Worm (Caenorhabditis elegans) whole organism, L4/young adult: ENCODE data around the gene npr-15.

ENCODE experiments used
- W03F9.2 ChIP-seq: fragments of 150-350 bp; optimal IDR thresholded peaks from 2 replicates; lab custom pipeline; 2014; ENCODE audit warnings: missing biosample characterization, missing genetic modification characterization
- dao-5 ChIP-seq: sonication (generic microtip); optimal IDR thresholded peaks from 2 replicates; lab custom pipeline; 2016; ENCODE audit warnings: missing genotype, missing genetic modification characterization, moderate library complexity, missing compliant biosample characterization
- him-1 ChIP-seq: sonication (generic microtip); optimal IDR thresholded peaks from 2 replicates; lab custom pipeline; 2016; ENCODE audit warnings: missing genotype, missing genetic modification reagents, missing genetic modification characterization, missing compliant biosample characterization

DNA sequence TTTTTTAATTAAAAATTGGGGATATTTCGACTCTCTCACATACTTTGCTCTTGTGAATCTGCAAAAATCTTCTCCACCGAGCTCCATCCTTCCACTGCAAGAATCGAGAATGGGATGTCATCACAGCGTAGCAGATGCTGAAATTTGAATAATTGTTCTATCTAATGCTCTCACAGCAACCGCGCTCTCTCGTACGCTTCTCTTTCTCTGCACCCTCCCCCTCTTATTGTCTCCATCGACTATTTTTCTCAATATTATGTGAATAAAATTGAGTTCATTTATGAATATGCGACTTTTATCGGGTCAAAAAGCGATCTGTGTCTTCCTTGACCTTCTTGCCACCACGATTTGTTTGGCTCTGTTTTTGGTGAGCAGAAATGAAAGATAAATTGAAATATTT is 39.5 kb upstream of the npr-15 start, which contains the start of gene F34D10.3:
- TF ChIP-seq W03F9.2 (tag; lab: Kevin White, UChicago) (no peak), dao-5 (tag; lab: Kevin White, UChicago) (no peak), him-1 (tag; lab: Kevin White, UChicago) (no peak)
